Worm (Caenorhabditis elegans) whole organism, L3 larva: ENCODE data around the gene Y57G11C.1144.

ENCODE experiments used
- ZK546.5 ChIP-seq: sonication (generic microtip); optimal IDR thresholded peaks from 2 replicates; lab custom pipeline; 2017; ENCODE audit warnings: missing biosample characterization, missing genetic modification characterization
- ama-1 ChIP-seq: fragments of 150-350 bp; optimal IDR thresholded peaks from 2 replicates; lab custom pipeline; 2018
- ceh-9 ChIP-seq: sonication (generic microtip); optimal IDR thresholded peaks from 2 replicates; lab custom pipeline; 2018; ENCODE audit warnings: missing biosample characterization, missing genetic modification characterization
- daf-12 ChIP-seq: fragments of 150-350 bp; optimal IDR thresholded peaks from 2 replicates; lab custom pipeline; 2014; ENCODE audit warnings: missing biosample characterization, missing genetic modification reagents, missing genetic modification characterization
- elt-2 ChIP-seq: sonication (generic microtip); optimal IDR thresholded peaks from 2 replicates; lab custom pipeline; 2016; ENCODE audit warnings: missing genetic modification reagents, mild to moderate bottlenecking, missing genetic modification characterization, missing compliant biosample characterization
- fos-1 ChIP-seq: fragments of 150-350 bp; optimal IDR thresholded peaks from 2 replicates; lab custom pipeline; 2014; ENCODE audit warnings: missing biosample characterization, missing genetic modification characterization
- hmg-11 ChIP-seq: sonication (generic microtip); optimal IDR thresholded peaks from 2 replicates; lab custom pipeline; 2016; ENCODE audit warnings: missing genetic modification characterization, missing compliant biosample characterization
- nhr-11 ChIP-seq: fragments of 150-350 bp; optimal IDR thresholded peaks from 2 replicates; lab custom pipeline; 2014; ENCODE audit warnings: missing biosample characterization, missing genetic modification characterization
- nhr-43 ChIP-seq: sonication (generic microtip); optimal IDR thresholded peaks from 2 replicates; lab custom pipeline; 2016; ENCODE audit warnings: mild to moderate bottlenecking, missing genetic modification characterization, missing compliant biosample characterization; ENCODE audit not compliant: poor library complexity, severe bottlenecking
- nhr-77 ChIP-seq: fragments of 150-350 bp; optimal IDR thresholded peaks from 2 replicates; lab custom pipeline; 2014; ENCODE audit warnings: missing biosample characterization, missing genetic modification characterization
- pqm-1 ChIP-seq: fragments of 150-350 bp; optimal IDR thresholded peaks from 2 replicates; lab custom pipeline; 2017; ENCODE audit warnings: missing biosample characterization, missing genetic modification characterization, inconsistent platforms
- snpc-4 ChIP-seq: fragments of 150-350 bp; optimal IDR thresholded peaks from 2 replicates; lab custom pipeline; 2014; ENCODE audit warnings: missing biosample characterization, missing genetic modification characterization
- unc-39 ChIP-seq: sonication (generic microtip); optimal IDR thresholded peaks from 4 replicates; lab custom pipeline; 2017; ENCODE audit warnings: missing biosample characterization, missing genetic modification characterization

DNA sequence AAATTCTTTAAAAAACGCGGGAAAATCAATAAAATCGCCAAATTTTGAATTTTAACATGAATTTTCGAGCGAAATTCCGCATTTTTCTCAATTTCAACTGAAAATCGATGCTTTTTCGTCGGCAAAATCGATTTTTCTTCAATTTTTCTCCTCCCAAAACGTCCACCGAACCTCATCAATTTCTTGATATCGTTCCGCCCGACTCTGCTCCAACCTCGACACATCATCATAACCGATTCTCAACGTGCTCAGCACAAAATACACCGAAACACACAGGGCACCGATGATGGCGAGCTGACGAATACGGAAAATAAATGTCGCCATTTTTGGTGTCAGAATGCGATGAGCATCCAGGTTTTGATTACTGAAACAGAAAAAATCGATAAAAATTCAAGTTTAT, 21.4 kb downstream of the Y57G11C.1144 start, which contains the start of gene Y41E3.1:
- TF ChIP-seq pqm-1 (no peak), unc-39 (tag; lab: Kevin White, UChicago) (no peak), fos-1 (tag; lab: Kevin White, UChicago) (no peak), snpc-4 (tag; lab: Kevin White, UChicago) (no peak), nhr-43 (tag; lab: Kevin White, UChicago) (no peak), daf-12 (no peak), ama-1 (lab: Kevin White, UChicago) (no peak), ZK546.5 (tag; lab: Kevin White, UChicago) (no peak), hmg-11 (tag; lab: Kevin White, UChicago) (no peak), ceh-9 (tag; lab: Kevin White, UChicago) (no peak), elt-2 (tag; lab: Kevin White, UChicago) (no peak), nhr-77 (tag; lab: Kevin White, UChicago) (no peak), nhr-11 (tag; lab: Kevin White, UChicago) (no peak)
